Worm (Caenorhabditis elegans): Measurements from ENCODE around the gene Y45F10D.16.

Y45F10D.16 gene

DNA sequence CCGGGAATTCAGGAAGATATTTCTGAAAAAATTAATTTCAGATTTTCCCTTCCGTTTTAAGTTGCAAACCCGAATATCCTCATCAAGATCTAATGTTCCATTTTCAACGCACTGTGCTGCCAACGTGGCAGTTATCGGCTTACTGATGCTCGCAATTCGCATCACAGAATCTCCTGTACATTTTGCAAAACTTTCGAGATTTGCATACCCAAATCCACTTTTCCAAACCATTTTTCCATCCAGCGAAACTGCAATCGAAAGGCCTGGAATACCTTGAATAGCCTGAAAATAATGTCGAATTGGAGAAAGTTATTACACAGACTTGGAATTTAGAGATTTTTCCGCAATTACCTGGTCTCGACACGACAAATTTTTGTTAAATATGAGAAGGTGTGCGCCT, 8.6 kb downstream of the Y45F10D.16 start:
- peak; percentile 2 for TF ChIP-seq nhr-25 (tag; optimal IDR thresholded peaks at IDR 0.05)
- TF ChIP-seq ama-1 (optimal IDR thresholded peaks at IDR 0.05): peak; percentile 72
- TF ChIP-seq nhr-76 (tag; optimal IDR thresholded peaks at IDR 0.05): no peak

DNA sequence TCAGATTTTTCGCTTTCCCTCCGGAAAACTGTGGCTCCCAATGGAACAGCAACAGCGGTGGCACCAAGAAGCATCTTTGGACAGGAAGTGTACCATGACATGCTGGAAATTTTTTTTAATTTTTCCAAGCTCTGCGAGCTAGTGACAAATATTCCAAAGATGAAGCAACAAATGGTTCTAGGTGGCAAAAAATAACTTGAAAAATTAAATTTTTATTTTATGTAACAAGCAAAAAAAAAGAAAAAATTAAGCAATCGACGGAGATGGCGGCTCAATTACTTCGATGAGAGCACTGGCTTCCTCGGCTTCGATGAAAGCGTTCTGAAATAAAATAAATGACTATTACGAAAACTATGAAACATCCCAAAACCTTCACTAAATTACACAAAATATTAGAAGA, 9.3 kb downstream of the Y45F10D.16 start, which contains the start of gene lact-9:
Gene lact-9, minus strand, starts transcription at position 101 of the 400 bp plus-strand sequence.
- TF ChIP-seq lsy-12 (tag; optimal IDR thresholded peaks at IDR 0.05) (no peak), ama-1 (optimal IDR thresholded peaks at IDR 0.05) (peak; percentile 5)

DNA sequence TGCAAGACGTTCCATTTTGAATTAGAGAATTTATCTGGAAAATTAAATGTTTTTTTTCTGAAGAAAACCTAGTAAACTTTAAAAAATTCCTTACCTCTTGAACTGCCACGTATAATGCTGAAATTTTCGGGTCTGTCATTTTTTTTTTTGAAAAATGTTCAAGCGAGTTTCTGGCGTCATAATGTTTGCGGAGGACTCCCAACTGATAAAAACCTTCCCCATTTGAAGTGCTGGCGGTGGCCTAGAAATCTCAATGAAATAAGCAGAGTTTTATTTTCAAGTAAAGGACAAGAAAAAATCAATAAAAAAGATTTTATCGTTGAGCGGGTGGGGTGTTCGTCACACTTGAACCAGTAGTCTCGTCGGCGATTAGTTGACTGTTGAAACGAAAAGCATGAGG, 10.5 kb downstream of the Y45F10D.16 start, which contains the start of gene icap-1:
Gene icap-1, minus strand, starts transcription at position 272 of the 400 bp plus-strand sequence.
- TF ChIP-seq elt-2 (tag; optimal IDR thresholded peaks at IDR 0.05) (peak; percentile 35), pha-4 (tag; optimal IDR thresholded peaks at IDR 0.05) (peak; percentile 35), nhr-11 (tag; optimal IDR thresholded peaks at IDR 0.05) (no peak), hmg-11 (tag; optimal IDR thresholded peaks at IDR 0.05) (peak; percentile 29), ceh-28 (tag; optimal IDR thresholded peaks at IDR 0.05) (peak; percentile 32), nfya-1 (tag; optimal IDR thresholded peaks at IDR 0.05; ENCODE audit: insufficient read depth) (peak; percentile 23), nhr-12 (tag; optimal IDR thresholded peaks at IDR 0.05) (no peak)

DNA sequence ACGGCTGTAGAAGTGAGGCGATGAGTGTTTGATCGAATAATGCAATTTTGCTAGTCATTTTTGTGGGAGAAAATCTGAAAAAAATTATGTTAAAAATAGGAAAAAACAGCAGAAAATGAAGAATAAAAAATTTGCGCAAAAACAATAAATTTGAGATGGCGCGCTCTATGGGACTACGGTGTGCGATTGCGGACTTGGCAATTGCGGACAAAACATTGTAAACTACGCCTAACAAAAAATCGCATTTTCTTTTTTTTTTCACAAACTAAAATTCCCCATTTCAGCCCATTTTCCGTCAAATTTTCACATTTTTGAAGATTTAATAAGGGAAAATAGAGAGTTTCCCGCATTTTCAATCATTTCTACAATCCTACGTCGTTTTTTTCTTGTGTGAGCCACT, 12.4 kb downstream of the Y45F10D.16 start, which contains the start of the genes sas-6 and Y45F10D.7:
Gene sas-6, minus strand, starts transcription at position 80 of the 400 bp plus-strand sequence.
Gene Y45F10D.7, plus strand, starts transcription at position 256 of the 400 bp plus-strand sequence.
- no peak for TF ChIP-seq jun-1 (tag; optimal IDR thresholded peaks at IDR 0.05)
- peak; percentile 24 for TF ChIP-seq R02D3.7 (tag; optimal IDR thresholded peaks at IDR 0.05)
- no peak for TF ChIP-seq zag-1 (tag; optimal IDR thresholded peaks at IDR 0.05)
- no peak for TF ChIP-seq ceh-82 (tag; optimal IDR thresholded peaks at IDR 0.05)
- TF ChIP-seq lsy-12 (tag; optimal IDR thresholded peaks at IDR 0.05): peak; percentile 12
- TF ChIP-seq nhr-12 (tag; optimal IDR thresholded peaks at IDR 0.05): no peak
- TF ChIP-seq daf-12 (tag; optimal IDR thresholded peaks at IDR 0.05): no peak
- no peak for TF ChIP-seq mml-1 (tag; optimal IDR thresholded peaks at IDR 0.05)
- TF ChIP-seq tbx-2 (tag; optimal IDR thresholded peaks at IDR 0.05): no peak
- no peak for TF ChIP-seq nhr-28 (tag; optimal IDR thresholded peaks at IDR 0.05)
- TF ChIP-seq nfya-1 (tag; optimal IDR thresholded peaks at IDR 0.05; ENCODE audit: insufficient read depth): peak; percentile 94
- TF ChIP-seq lin-15B (tag; optimal IDR thresholded peaks at IDR 0.05): peak; percentile 81
- peak; percentile 5 for TF ChIP-seq elt-2 (tag; optimal IDR thresholded peaks at IDR 0.05)
- TF ChIP-seq nhr-77 (tag; optimal IDR thresholded peaks at IDR 0.05): no peak
- TF ChIP-seq ZK546.5 (tag; optimal IDR thresholded peaks at IDR 0.05): no peak
- no peak for TF ChIP-seq unc-39 (tag; optimal IDR thresholded peaks at IDR 0.05)
- no peak for TF ChIP-seq unc-62 (GFP tag; optimal IDR thresholded peaks at IDR 0.05)
- TF ChIP-seq mdl-1 (tag; optimal IDR thresholded peaks at IDR 0.05): no peak
- TF ChIP-seq nhr-11 (tag; optimal IDR thresholded peaks at IDR 0.05): no peak
- peak; percentile 11 for TF ChIP-seq skn-1 (tag; optimal IDR thresholded peaks at IDR 0.05)
- no peak for TF ChIP-seq nhr-43 (tag; optimal IDR thresholded peaks at IDR 0.05; ENCODE audit: poor library complexity, severe bottlenecking)
- TF ChIP-seq pha-4 (tag; optimal IDR thresholded peaks at IDR 0.05): peak; percentile 81
- no peak for TF ChIP-seq ztf-4 (tag; optimal IDR thresholded peaks at IDR 0.05)
- TF ChIP-seq ceh-28 (tag; optimal IDR thresholded peaks at IDR 0.05): no peak
- no peak for TF ChIP-seq eor-1 (tag; optimal IDR thresholded peaks at IDR 0.05)
- TF ChIP-seq egl-5 (tag; optimal IDR thresholded peaks at IDR 0.05): peak; percentile 86
- TF ChIP-seq elt-3 (tag; optimal IDR thresholded peaks at IDR 0.05): no peak
- no peak for TF ChIP-seq ztf-11 (tag; optimal IDR thresholded peaks at IDR 0.05)
- TF ChIP-seq ama-1 (optimal IDR thresholded peaks at IDR 0.05): no peak
- peak; percentile 61 for TF ChIP-seq nhr-25 (tag; optimal IDR thresholded peaks at IDR 0.05)
- no peak for TF ChIP-seq ceh-16 (tag; optimal IDR thresholded peaks at IDR 0.05)
- no peak for TF ChIP-seq nhr-76 (tag; optimal IDR thresholded peaks at IDR 0.05)
- TF ChIP-seq nhr-67 (tag; optimal IDR thresholded peaks at IDR 0.05): no peak
- TF ChIP-seq fkh-2 (tag; optimal IDR thresholded peaks at IDR 0.05): no peak
- no peak for TF ChIP-seq sea-2 (GFP tag; optimal IDR thresholded peaks at IDR 0.05)
- TF ChIP-seq hmg-11 (tag; optimal IDR thresholded peaks at IDR 0.05): peak; percentile 74
- TF ChIP-seq nhr-23 (tag; optimal IDR thresholded peaks at IDR 0.05): peak; percentile 59
- TF ChIP-seq lin-39 (tag; optimal IDR thresholded peaks at IDR 0.05): peak; percentile 54
- TF ChIP-seq ceh-9 (tag; optimal IDR thresholded peaks at IDR 0.05): no peak
- TF ChIP-seq pqm-1 (tag; optimal IDR thresholded peaks at IDR 0.05): peak; percentile 5
- peak; percentile 75 for TF ChIP-seq snpc-4 (tag; optimal IDR thresholded peaks at IDR 0.05)
- no peak for TF ChIP-seq aly-2 (tag; optimal IDR thresholded peaks at IDR 0.05)
- no peak for TF ChIP-seq egl-27 (tag; optimal IDR thresholded peaks at IDR 0.05)
- no peak for TF ChIP-seq nhr-237 (tag; optimal IDR thresholded peaks at IDR 0.05)
- TF ChIP-seq fkh-10 (GFP tag; optimal IDR thresholded peaks at IDR 0.05): no peak
- TF ChIP-seq elt-1 (tag; optimal IDR thresholded peaks at IDR 0.05): no peak
- TF ChIP-seq fos-1 (tag; optimal IDR thresholded peaks at IDR 0.05): no peak

All from whole organism, L3 larva.